Worm (Caenorhabditis elegans) whole organism, L2 larva: ENCODE measurements around the gene rha-2.

ENCODE experiments used
- C34F6.9 ChIP-seq: fragments of 150-350 bp; optimal IDR thresholded peaks from 2 replicates; lab custom pipeline; 2014; ENCODE audit warnings: missing biosample characterization, missing genetic modification characterization
- F13H6.1 ChIP-seq: sonication (generic microtip); optimal IDR thresholded peaks from 2 replicates; lab custom pipeline; 2016; ENCODE audit warnings: missing genetic modification characterization, missing compliant biosample characterization
- Y55F3AM.14 ChIP-seq: fragments of 200-800 bp; sonication (Bioruptor generic); optimal IDR thresholded peaks from 2 replicates; lab custom pipeline; 2018; ENCODE audit warnings: mild to moderate bottlenecking, missing genetic modification characterization, missing compliant biosample characterization
- ZK546.5 ChIP-seq: sonication (generic microtip); optimal IDR thresholded peaks from 2 replicates; lab custom pipeline; 2017; ENCODE audit warnings: missing biosample characterization, missing genetic modification characterization
- alr-1 ChIP-seq: fragments of 150-350 bp; optimal IDR thresholded peaks from 2 replicates; lab custom pipeline; 2014; ENCODE audit warnings: missing biosample characterization, missing genetic modification characterization
- blmp-1 ChIP-seq: sonication (generic microtip); optimal IDR thresholded peaks from 2 replicates; lab custom pipeline; 2017; ENCODE audit warnings: missing genetic modification characterization, mild to moderate bottlenecking, missing compliant biosample characterization, antibody characterized with exemption, moderate library complexity; ENCODE audit not compliant: insufficient read depth
- ceh-16 ChIP-seq: fragments of 150-350 bp; optimal IDR thresholded peaks from 2 replicates; lab custom pipeline; 2014; ENCODE audit warnings: missing biosample characterization, missing genetic modification characterization
- ceh-82 ChIP-seq: fragments of 150-350 bp; optimal IDR thresholded peaks from 2 replicates; lab custom pipeline; 2014; ENCODE audit warnings: missing biosample characterization, missing genetic modification characterization
- egl-27 ChIP-seq: sonication (generic microtip); optimal IDR thresholded peaks from 3 replicates; lab custom pipeline; 2017; ENCODE audit warnings: missing biosample characterization, missing genetic modification reagents, missing genetic modification characterization
- elt-1 ChIP-seq: fragments of 150-350 bp; optimal IDR thresholded peaks from 2 replicates; lab custom pipeline; 2014; ENCODE audit warnings: missing biosample characterization, missing genetic modification characterization
- elt-3 ChIP-seq: sonication (generic microtip); optimal IDR thresholded peaks from 2 replicates; lab custom pipeline; 2017; ENCODE audit warnings: missing biosample characterization, missing genetic modification characterization
- fos-1 ChIP-seq: fragments of 150-350 bp; optimal IDR thresholded peaks from 2 replicates; lab custom pipeline; 2014; ENCODE audit warnings: missing biosample characterization, missing genetic modification characterization
- gmeb-1 ChIP-seq: fragments of 150-350 bp; optimal IDR thresholded peaks from 2 replicates; lab custom pipeline; 2014; ENCODE audit warnings: missing biosample characterization, missing genetic modification characterization
- lin-11 ChIP-seq: fragments of 150-350 bp; sonication (generic microtip); optimal IDR thresholded peaks from 2 replicates; lab custom pipeline; 2014; ENCODE audit warnings: missing biosample characterization, missing genetic modification characterization, inconsistent platforms, mixed read lengths
- lin-39 ChIP-seq: fragments of 150-350 bp; optimal IDR thresholded peaks from 2 replicates; lab custom pipeline; 2014; ENCODE audit warnings: missing biosample characterization, missing genetic modification reagents, missing genetic modification characterization
- lsy-2 ChIP-seq, 2 experiments: fragments of 150-350 bp in 1 of 2; sonication (generic microtip) in 1 of 2; optimal IDR thresholded peaks; 2 replicates each; lab custom pipeline; 2014 to 2017; ENCODE audit warnings: missing biosample characterization in 2 of 2, missing genetic modification characterization in 2 of 2
- mab-5 ChIP-seq: fragments of 150-350 bp; optimal IDR thresholded peaks from 2 replicates; lab custom pipeline; 2014; ENCODE audit warnings: missing biosample characterization, missing genetic modification characterization
- mbf-1 ChIP-seq: sonication (generic microtip); optimal IDR thresholded peaks from 2 replicates; lab custom pipeline; 2017; ENCODE audit warnings: missing biosample characterization, missing genetic modification characterization
- mdl-1 ChIP-seq, 2 experiments: fragments of 150-350 bp in 1 of 2; sonication (generic microtip) in 1 of 2; optimal IDR thresholded peaks; 2 replicates each; lab custom pipeline; 2017; ENCODE audit warnings: missing biosample characterization in 2 of 2, missing genetic modification characterization in 2 of 2
- nhr-10 ChIP-seq: sonication (generic microtip); optimal IDR thresholded peaks from 2 replicates; lab custom pipeline; 2017; ENCODE audit warnings: missing biosample characterization, missing genetic modification characterization
- nhr-12 ChIP-seq: fragments of 150-350 bp; optimal IDR thresholded peaks from 2 replicates; lab custom pipeline; 2014; ENCODE audit warnings: missing biosample characterization, missing genetic modification characterization
- nhr-129 ChIP-seq: fragments of 150-350 bp; optimal IDR thresholded peaks from 2 replicates; lab custom pipeline; 2014; ENCODE audit warnings: missing biosample characterization, missing genetic modification characterization
- nhr-21 ChIP-seq: fragments of 150-350 bp; optimal IDR thresholded peaks from 2 replicates; lab custom pipeline; 2014; ENCODE audit warnings: missing biosample characterization, missing genetic modification characterization
- nhr-23 ChIP-seq: fragments of 150-350 bp; optimal IDR thresholded peaks from 2 replicates; lab custom pipeline; 2014; ENCODE audit warnings: missing biosample characterization, missing genetic modification reagents, missing genetic modification characterization
- nhr-237 ChIP-seq: fragments of 150-350 bp; optimal IDR thresholded peaks from 2 replicates; lab custom pipeline; 2014; ENCODE audit warnings: missing biosample characterization, missing genetic modification characterization
- nhr-25 ChIP-seq: fragments of 150-350 bp; sonication (generic microtip); optimal IDR thresholded peaks from 3 replicates; lab custom pipeline; 2014; ENCODE audit warnings: missing biosample characterization, missing genetic modification characterization
- nhr-6 ChIP-seq: fragments of 150-350 bp; optimal IDR thresholded peaks from 2 replicates; lab custom pipeline; 2014; ENCODE audit warnings: missing biosample characterization, missing genetic modification characterization
- nhr-77 ChIP-seq: fragments of 150-350 bp; optimal IDR thresholded peaks from 2 replicates; lab custom pipeline; 2014; ENCODE audit warnings: missing biosample characterization, missing genetic modification characterization
- peb-1 ChIP-seq: fragments of 150-350 bp; optimal IDR thresholded peaks from 2 replicates; lab custom pipeline; 2014; ENCODE audit warnings: missing biosample characterization, missing genetic modification characterization
- sem-4 ChIP-seq: fragments of 150-350 bp; optimal IDR thresholded peaks from 2 replicates; lab custom pipeline; 2014; ENCODE audit warnings: missing biosample characterization, missing genetic modification reagents, missing genetic modification characterization
- skn-1 ChIP-seq: sonication (generic microtip); optimal IDR thresholded peaks from 2 replicates; lab custom pipeline; 2017; ENCODE audit warnings: missing biosample characterization, missing genetic modification characterization
- sma-3 ChIP-seq: sonication (generic microtip); optimal IDR thresholded peaks from 2 replicates; lab custom pipeline; 2016; ENCODE audit warnings: missing genetic modification reagents, missing genetic modification characterization, missing compliant biosample characterization
- sma-9 ChIP-seq, 2 experiments: fragments of 150-350 bp in 1 of 2; sonication (generic microtip) in 1 of 2; optimal IDR thresholded peaks; 2 replicates each; lab custom pipeline; 2014 to 2016; ENCODE audit warnings: missing genetic modification characterization in 2 of 2, mild to moderate bottlenecking in 1 of 2, missing biosample characterization in 1 of 2, missing compliant biosample characterization in 1 of 2, missing genetic modification reagents in 1 of 2, moderate library complexity in 1 of 2
- snpc-4 ChIP-seq: fragments of 150-350 bp; optimal IDR thresholded peaks from 2 replicates; lab custom pipeline; 2014; ENCODE audit warnings: missing biosample characterization, missing genetic modification characterization
- unc-39 ChIP-seq: fragments of 150-350 bp; optimal IDR thresholded peaks from 2 replicates; lab custom pipeline; 2014; ENCODE audit warnings: missing biosample characterization, missing genetic modification characterization
- zag-1 ChIP-seq: fragments of 150-350 bp; optimal IDR thresholded peaks from 2 replicates; lab custom pipeline; 2014; ENCODE audit warnings: missing biosample characterization, missing genetic modification characterization
- ztf-1 ChIP-seq: fragments of 200-800 bp; sonication (Bioruptor generic); conservative IDR thresholded peaks from 2 replicates; pipeline ENCODE4 v1.3.6; 2022; ENCODE audit warnings: missing genetic modification characterization, missing compliant biosample characterization
- ztf-11 ChIP-seq: sonication (generic microtip); optimal IDR thresholded peaks from 2 replicates; lab custom pipeline; 2017; ENCODE audit warnings: missing biosample characterization, missing genetic modification characterization
- ztf-4 ChIP-seq: fragments of 150-350 bp; optimal IDR thresholded peaks from 2 replicates; lab custom pipeline; 2014; ENCODE audit warnings: missing biosample characterization, missing genetic modification characterization

The rha-2 gene

ce11 chrIII:8616587-8616986, 2.2 kb upstream of the rha-2 start, which contains the start of gene C06E1.11:
Gene C06E1.11 (minus strand): TSS chrIII:8616687.
- TF ChIP-seq ztf-4 (tag; lab: Kevin White, UChicago) (no peak), blmp-1 (tag; lab: Kevin White, UChicago) (no peak), gmeb-1 (tag; lab: Kevin White, UChicago) (no peak), sem-4 (tag; lab: Kevin White, UChicago) (no peak), egl-27 (tag; lab: Kevin White, UChicago) (no peak), ztf-1 (no peak), lin-39 (tag; lab: Kevin White, UChicago) (no peak), F13H6.1 (tag; lab: Kevin White, UChicago) (no peak), C34F6.9 (tag; lab: Kevin White, UChicago) (no peak), nhr-10 (tag; lab: Kevin White, UChicago) (no peak), elt-1 (tag; lab: Kevin White, UChicago) (no peak), elt-3 (tag; lab: Kevin White, UChicago) (no peak)

ce11 chrIII:8613573-8613972, 796 bp downstream of the rha-2 start:
- no peak for TF ChIP-seq sma-9 (GFP tag; optimal IDR thresholded peaks at IDR 0.05; lab: Kevin White, UChicago)
- TF ChIP-seq sma-9 (tag; optimal IDR thresholded peaks at IDR 0.05; lab: Kevin White, UChicago): no peak
- TF ChIP-seq mbf-1: no peak
- TF ChIP-seq zag-1 (tag; lab: Kevin White, UChicago): no peak
- TF ChIP-seq alr-1 (tag; lab: Kevin White, UChicago): no peak
- no peak for TF ChIP-seq ztf-11 (tag; lab: Kevin White, UChicago)
- TF ChIP-seq sem-4 (tag; lab: Kevin White, UChicago): no peak
- no peak for TF ChIP-seq ztf-1
- no peak for TF ChIP-seq blmp-1 (tag; lab: Kevin White, UChicago)
- no peak for TF ChIP-seq mdl-1 (tag; optimal IDR thresholded peaks at IDR 0.05; lab: Kevin White, UChicago)
- TF ChIP-seq nhr-25 (tag; lab: Kevin White, UChicago): no peak
- TF ChIP-seq ZK546.5 (tag; lab: Kevin White, UChicago): no peak
- TF ChIP-seq Y55F3AM.14 (GFP tag; lab: Kevin White, UChicago): no peak
- no peak for TF ChIP-seq ceh-16 (tag; lab: Kevin White, UChicago)

DNA sequence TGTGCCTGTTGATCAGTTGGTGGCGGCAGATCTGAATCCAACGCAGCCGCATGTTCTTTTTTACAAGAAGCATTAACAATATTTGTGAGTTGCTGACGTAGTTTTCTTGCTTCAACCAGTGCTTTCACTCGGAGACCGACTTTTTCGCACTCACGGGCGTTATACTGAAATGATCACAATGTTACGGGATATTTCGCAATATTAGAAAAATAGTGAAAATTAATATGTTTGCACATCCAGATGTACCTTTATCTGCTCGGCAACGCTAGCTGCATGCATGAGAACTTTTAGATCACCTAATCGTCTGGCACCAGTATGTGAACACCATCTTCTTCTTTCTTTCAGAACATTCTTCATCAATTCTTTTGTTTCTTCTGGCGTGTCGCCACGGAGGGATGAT, 3.1 kb downstream of the rha-2 start:
- TF ChIP-seq fos-1 (tag; lab: Kevin White, UChicago) (no peak), peb-1 (tag; lab: Kevin White, UChicago) (no peak), nhr-237 (tag; lab: Kevin White, UChicago) (no peak), nhr-21 (tag; lab: Kevin White, UChicago) (no peak), lsy-2 (tag; optimal IDR thresholded peaks at IDR 0.05; lab: Kevin White, UChicago) (no peak), nhr-23 (no peak), lin-39 (tag; lab: Kevin White, UChicago) (no peak), elt-1 (tag; lab: Kevin White, UChicago) (no peak), sma-3 (GFP tag; lab: Kevin White, UChicago) (no peak), nhr-77 (tag; lab: Kevin White, UChicago) (no peak)
- TF ChIP-seq, all 48 proteins: peak for 0

DNA sequence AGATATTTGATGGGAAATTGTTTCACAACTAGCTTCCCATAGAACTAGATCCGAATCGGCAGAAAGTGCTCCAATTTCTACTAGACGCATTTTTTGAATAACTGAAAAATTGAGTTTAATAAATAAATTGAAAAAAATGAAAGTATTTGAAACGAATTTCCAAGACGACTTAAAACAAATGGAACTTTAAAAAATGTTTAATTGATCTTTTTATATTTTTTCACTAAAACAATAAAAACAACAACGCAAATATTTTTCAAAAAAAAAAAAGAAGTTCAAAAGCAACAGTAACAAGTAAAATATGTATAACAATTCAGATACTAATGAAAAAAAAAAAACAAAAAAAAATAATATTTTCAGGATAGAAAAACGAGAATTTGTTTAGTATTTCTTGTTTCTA, 4.7 kb downstream of the rha-2 start, which contains the start of gene C06E1.9:
Gene C06E1.9 (minus strand): TSS at position 101 of the 400 bp plus-strand sequence.
- TF ChIP-seq snpc-4 (tag; lab: Kevin White, UChicago): no peak
- TF ChIP-seq nhr-129 (tag; lab: Kevin White, UChicago): no peak
- TF ChIP-seq lin-39 (tag; lab: Kevin White, UChicago): no peak
- TF ChIP-seq lsy-2 (tag; optimal IDR thresholded peaks at IDR 0.05; lab: Kevin White, UChicago): no peak
- no peak for TF ChIP-seq nhr-6 (tag; lab: Kevin White, UChicago)
- TF ChIP-seq lin-11 (tag; lab: Kevin White, UChicago): no peak
- no peak for TF ChIP-seq fos-1 (tag; lab: Kevin White, UChicago)
- no peak for TF ChIP-seq skn-1
- no peak for TF ChIP-seq nhr-12 (tag; lab: Kevin White, UChicago)
- TF ChIP-seq sma-3 (GFP tag; lab: Kevin White, UChicago): no peak
- TF ChIP-seq peb-1 (tag; lab: Kevin White, UChicago): no peak
- no peak for TF ChIP-seq ceh-82 (tag; lab: Kevin White, UChicago)
- no peak for TF ChIP-seq mab-5 (tag; lab: Kevin White, UChicago)
- no peak for TF ChIP-seq unc-39
- TF ChIP-seq egl-27 (tag; lab: Kevin White, UChicago): no peak
